Fruit fly (Drosophila melanogaster) whole organism, adult: Measurements from ENCODE around the gene ND-15.

Experiments used
- CG11617 ChIP-seq: fragments of 200-800 bp; sonication (Bioruptor generic); optimal IDR thresholded peaks from 2 replicates; lab custom pipeline; 2017; ENCODE audit warnings: mild to moderate bottlenecking, missing biosample characterization, missing genetic modification reagents, missing genetic modification characterization
- CG12768 ChIP-seq: fragments of 200-800 bp; sonication (Bioruptor generic); optimal IDR thresholded peaks from 2 replicates; lab custom pipeline; 2017; ENCODE audit warnings: missing biosample characterization, missing genetic modification characterization, mild to moderate bottlenecking, moderate library complexity, missing genetic modification reagents
- CG1620 ChIP-seq: fragments of 200-800 bp; sonication (Bioruptor generic); optimal IDR thresholded peaks from 2 replicates; lab custom pipeline; 2016; ENCODE audit warnings: missing biosample characterization, missing genetic modification characterization
- CG33017 ChIP-seq: fragments of 200-800 bp; sonication (Bioruptor generic); optimal IDR thresholded peaks from 2 replicates; lab custom pipeline; 2018; ENCODE audit warnings: missing biosample characterization, mild to moderate bottlenecking, missing genetic modification characterization, moderate library complexity
- CG5204 ChIP-seq: fragments of 200-800 bp; sonication (Bioruptor generic); optimal IDR thresholded peaks from 2 replicates; lab custom pipeline; 2016; ENCODE audit warnings: missing biosample characterization, missing genetic modification characterization
- Crg-1 ChIP-seq: fragments of 200-800 bp; sonication (Bioruptor generic); optimal IDR thresholded peaks from 2 replicates; lab custom pipeline; 2016; ENCODE audit warnings: missing biosample characterization, missing genetic modification characterization
- Hr96 ChIP-seq: fragments of 200-800 bp; sonication (Bioruptor generic); optimal IDR thresholded peaks from 2 replicates; lab custom pipeline; 2016; ENCODE audit warnings: missing biosample characterization, missing genetic modification characterization
- bab1 ChIP-seq: fragments of 200-800 bp; sonication (Bioruptor generic); optimal IDR thresholded peaks from 3 replicates; lab custom pipeline; 2019; ENCODE audit warnings: missing biosample characterization, mild to moderate bottlenecking, missing genetic modification characterization, moderate library complexity
- cic ChIP-seq: fragments of 200-800 bp; sonication (Bioruptor generic); optimal IDR thresholded peaks from 2 replicates; lab custom pipeline; 2017; ENCODE audit warnings: missing biosample characterization, mild to moderate bottlenecking, missing genetic modification characterization, moderate library complexity
- kay ChIP-seq: fragments of 200-800 bp; sonication (Bioruptor generic); peaks from one replicate; lab custom pipeline; 2016; ENCODE audit warnings: missing biosample characterization, missing genetic modification characterization, borderline replicate concordance
- ovo ChIP-seq: fragments of 200-800 bp; sonication (Bioruptor generic); optimal IDR thresholded peaks from 2 replicates; lab custom pipeline; 2016; ENCODE audit warnings: missing biosample characterization, missing genetic modification characterization
- toe ChIP-seq: fragments of 200-800 bp; sonication (Bioruptor generic); optimal IDR thresholded peaks from 2 replicates; lab custom pipeline; 2016; ENCODE audit warnings: missing biosample characterization, missing genetic modification characterization

- TF ChIP-seq CG33017 (tag; lab: Kevin White, UChicago) (peak; percentile 65), cic (peak; percentile 4), CG5204 (no peak), CG1620 (GFP tag; lab: Kevin White, UChicago) (peak; percentile 7), kay (GFP tag; lab: Kevin White, UChicago) (no peak), ovo (GFP tag; lab: Kevin White, UChicago) (peak; percentile 0), bab1 (peak; percentile 70), toe (no peak), CG11617 (peak; percentile 87), CG12768 (GFP tag; lab: Kevin White, UChicago) (no peak), Crg-1 (GFP tag; lab: Kevin White, UChicago) (peak; percentile 67), Hr96 (GFP tag; lab: Kevin White, UChicago) (no peak)
Measured at dm6 chr2L:203529-204127, 89.1 kb downstream of the ND-15 start, which contains the start of gene mRpL10.
